Worm (Caenorhabditis elegans) whole organism, L4/young adult: ENCODE measurements around the gene nlp-48.

Experiments used
- W03F9.2 ChIP-seq: fragments of 150-350 bp; optimal IDR thresholded peaks from 2 replicates; lab custom pipeline; 2014; ENCODE audit warnings: missing biosample characterization, missing genetic modification characterization
- him-1 ChIP-seq: sonication (generic microtip); optimal IDR thresholded peaks from 2 replicates; lab custom pipeline; 2016; ENCODE audit warnings: missing genotype, missing genetic modification reagents, missing genetic modification characterization, missing compliant biosample characterization

DNA sequence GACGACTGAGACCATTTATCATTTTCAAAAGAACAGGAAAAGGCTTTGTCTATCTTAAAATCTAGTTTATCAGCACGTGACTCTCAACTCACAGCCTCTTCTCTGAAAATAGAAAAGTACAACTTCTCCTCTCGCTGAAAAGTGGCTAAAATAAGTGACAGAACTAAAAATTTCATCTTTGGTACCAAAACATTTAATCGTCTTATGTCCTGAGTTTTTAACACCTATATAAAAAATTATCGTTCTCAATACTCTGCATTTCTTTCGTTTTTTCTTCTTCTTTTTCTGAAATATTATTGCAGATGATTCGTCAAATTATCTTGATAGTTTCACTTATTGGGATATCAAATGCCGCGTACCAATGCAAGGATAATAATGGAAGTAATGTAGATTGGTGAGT lies 34.0 kb downstream of the nlp-48 start, which contains the start of gene crn-6:
- TF ChIP-seq him-1, result no peak
- TF ChIP-seq W03F9.2, result no peak
